Fruit fly (Drosophila melanogaster): ENCODE measurements around the gene CG10809.

dm6 chr3L:9842043-9842442, 17.6 kb downstream of the CG10809 start:
- TF ChIP-seq CG8478 (optimal IDR thresholded peaks at IDR 0.05), result no peak
- TF ChIP-seq CTCF (optimal IDR thresholded peaks at IDR 0.05), result no peak
